Worm (Caenorhabditis elegans) whole organism, mixed stage, embryonic: ENCODE measurements around the gene C01G12.13.

Experiments used
- blmp-1 ChIP-seq: fragments of 150-350 bp; optimal IDR thresholded peaks from 2 replicates; lab custom pipeline; 2014; ENCODE audit warnings: missing biosample characterization, missing genetic modification characterization
- elt-3 ChIP-seq: fragments of 150-350 bp; optimal IDR thresholded peaks from 2 replicates; lab custom pipeline; 2014; ENCODE audit warnings: missing biosample characterization, missing genetic modification characterization
- lsy-2 ChIP-seq: fragments of 150-350 bp; optimal IDR thresholded peaks from 2 replicates; lab custom pipeline; 2014; ENCODE audit warnings: missing biosample characterization, missing genetic modification characterization
- mep-1 ChIP-seq: fragments of 150-350 bp; optimal IDR thresholded peaks from 2 replicates; lab custom pipeline; 2017; ENCODE audit warnings: missing biosample characterization, missing genetic modification reagents, missing genetic modification characterization, inconsistent platforms
- nhr-28 ChIP-seq: fragments of 150-350 bp; optimal IDR thresholded peaks from 2 replicates; lab custom pipeline; 2014; ENCODE audit warnings: missing biosample characterization, missing genetic modification characterization

DNA sequence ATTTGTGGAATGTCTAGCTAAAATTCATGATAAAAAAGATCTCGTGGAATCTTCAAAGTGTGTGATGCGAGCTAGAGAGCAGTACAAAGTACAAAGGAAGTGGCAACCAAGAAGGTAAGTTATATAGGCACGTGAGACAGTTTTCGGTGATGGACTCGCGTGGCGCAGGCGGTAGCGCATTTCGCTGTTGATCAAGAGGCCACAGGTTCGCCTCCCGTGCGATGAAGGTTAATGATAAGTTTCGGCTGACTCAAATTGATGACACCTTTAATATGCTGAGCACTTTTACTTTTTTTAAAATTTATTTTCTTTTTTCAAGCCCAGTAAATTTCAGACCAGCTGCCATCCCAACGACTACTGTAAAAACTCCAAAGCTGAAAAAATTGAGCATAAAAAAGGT, 40.4 kb downstream of the C01G12.13 start:
- no peak for TF ChIP-seq blmp-1
- no peak for TF ChIP-seq mep-1 (tag; lab: Kevin White, UChicago)
- TF ChIP-seq lsy-2 (tag; lab: Kevin White, UChicago), result no peak
- no peak for TF ChIP-seq elt-3 (tag; lab: Kevin White, UChicago)
- no peak for TF ChIP-seq nhr-28 (tag; lab: Kevin White, UChicago)
